Worm (Caenorhabditis elegans) whole organism, L4/young adult: ENCODE data around the gene srw-9.

Experiments
- dao-5 ChIP-seq: sonication (generic microtip); optimal IDR thresholded peaks from 2 replicates; lab custom pipeline; 2016; ENCODE audit warnings: missing genotype, missing genetic modification characterization, moderate library complexity, missing compliant biosample characterization
- him-1 ChIP-seq: sonication (generic microtip); optimal IDR thresholded peaks from 2 replicates; lab custom pipeline; 2016; ENCODE audit warnings: missing genotype, missing genetic modification reagents, missing genetic modification characterization, missing compliant biosample characterization

- TF ChIP-seq him-1 (tag; lab: Kevin White, UChicago): no peak
- no peak for TF ChIP-seq dao-5 (tag; lab: Kevin White, UChicago)
These were observed 26.4 kb downstream of the srw-9 start for ce11 chrIII:12783878-12784277.
